Worm (Caenorhabditis elegans): Measurements from ENCODE around the gene gon-1.
A peak's percentile ranks its signal among the peaks of the same experiment; 100 is the strongest.

The gon-1 gene

DNA sequence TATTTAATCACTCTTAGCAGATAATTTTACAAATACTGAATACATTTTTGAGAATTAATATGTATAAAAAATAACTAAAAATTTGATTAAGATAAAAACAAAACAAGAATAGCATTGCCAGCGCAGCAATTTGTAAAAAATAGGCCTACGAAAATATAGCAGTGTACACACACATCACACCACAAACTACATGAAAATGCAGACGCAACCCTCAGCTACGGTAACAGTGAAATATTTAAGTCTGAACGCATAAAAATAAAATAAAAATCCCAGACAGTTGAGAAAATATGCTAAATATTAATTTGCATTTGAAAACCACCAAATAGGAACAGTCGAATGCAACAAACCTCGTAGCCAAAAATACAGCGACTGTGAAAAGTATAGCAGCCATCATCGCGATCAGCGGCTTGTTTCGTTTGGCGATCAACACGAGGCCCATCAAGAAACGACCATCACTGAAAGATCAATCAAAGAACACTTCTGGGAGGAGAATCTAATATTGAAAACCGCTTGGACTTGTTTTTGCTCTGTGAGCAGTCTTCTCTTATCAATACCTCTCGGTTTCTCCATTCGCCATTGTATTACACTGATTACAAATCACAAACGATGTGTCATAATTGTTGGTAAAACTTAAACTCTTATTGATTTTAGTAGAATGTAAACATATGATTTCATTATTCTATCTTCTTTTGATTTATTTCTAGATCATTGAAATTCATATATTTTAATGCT lies 45.4 kb upstream of the gon-1 start, which contains the start of gene pyp-1 (continued):
- TF ChIP-seq hif-1 (tag; optimal IDR thresholded peaks at IDR 0.05) (peak in 1 of 2 experiments; percentile 13), dpl-1 (GFP tag; optimal IDR thresholded peaks at IDR 0.05) (peak; percentile 5), lir-3 (tag; optimal IDR thresholded peaks at IDR 0.05) (no peak), nhr-11 (tag; optimal IDR thresholded peaks at IDR 0.05) (peak; percentile 30), dmd-8 (GFP tag; IDR thresholded peaks at IDR 0.05) (no peak), zip-2 (tag; optimal IDR thresholded peaks at IDR 0.05) (no peak), mxl-2 (GFP tag; conservative IDR thresholded peaks at IDR 0.05) (no peak), zfp-2 (tag; optimal IDR thresholded peaks at IDR 0.05) (no peak), tag-97 (GFP tag; IDR thresholded peaks at IDR 0.05) (no peak), mxl-3 (GFP tag; optimal IDR thresholded peaks at IDR 0.05) (no peak), F10B5.3 (tag; optimal IDR thresholded peaks at IDR 0.05) (no peak), R02D3.7 (tag; optimal IDR thresholded peaks at IDR 0.05) (no peak), zag-1 (tag; optimal IDR thresholded peaks at IDR 0.05) (no peak), F37D6.2 (tag; optimal IDR thresholded peaks at IDR 0.05) (no peak), lin-1 (GFP tag; IDR thresholded peaks at IDR 0.05) (no peak), aly-2 (tag; optimal IDR thresholded peaks at IDR 0.05) (no peak), dmd-9 (GFP tag; IDR thresholded peaks at IDR 0.05) (no peak), zip-11 (GFP tag; IDR thresholded peaks at IDR 0.05) (no peak), lim-7 (GFP tag; IDR thresholded peaks at IDR 0.05) (no peak), Y48G9A.11 (GFP tag; IDR thresholded peaks at IDR 0.05) (0 out of 2 replicates have a peak, but pooled peaks have one; percentile 20), duxl-1 (tag; optimal IDR thresholded peaks at IDR 0.05; ENCODE audit: poor library complexity) (no peak), nhr-48 (tag; optimal IDR thresholded peaks at IDR 0.05) (no peak)

- TF ChIP-seq saeg-2 (GFP tag; IDR thresholded peaks at IDR 0.05) = no peak
- TF ChIP-seq set-16 (GFP tag; IDR thresholded peaks at IDR 0.05) = no peak
- peak; percentile 77 for TF ChIP-seq nhr-102 (tag; optimal IDR thresholded peaks at IDR 0.05)
- no peak for TF ChIP-seq php-3 (GFP tag; IDR thresholded peaks at IDR 0.05)
- peak; percentile 51 for TF ChIP-seq unc-130 (GFP tag; optimal IDR thresholded peaks at IDR 0.05)
- TF ChIP-seq hlh-30 (tag; optimal IDR thresholded peaks at IDR 0.05; ENCODE audit: insufficient read depth) = peak; percentile 9
- TF ChIP-seq daf-19 (GFP tag; conservative IDR thresholded peaks at IDR 0.05) = peak; percentile 73; the same call in 1 of the 2 replicates
- TF ChIP-seq spr-1 (tag; optimal IDR thresholded peaks at IDR 0.05) = peak; percentile 13
- TF ChIP-seq nhr-42 (GFP tag; IDR thresholded peaks at IDR 0.05) = 0 out of 2 replicates have a peak, but pooled peaks have one; percentile 41
- TF ChIP-seq D1046.2 (GFP tag; IDR thresholded peaks at IDR 0.05) = no peak
- peak; percentile 56 for TF ChIP-seq rbr-2 (tag; optimal IDR thresholded peaks at IDR 0.05)
- no peak for TF ChIP-seq nhr-10 (tag; optimal IDR thresholded peaks at IDR 0.05)
- peak in 1 of 2 experiments; percentile 69 for TF ChIP-seq lsy-2 (tag; optimal IDR thresholded peaks at IDR 0.05)
- TF ChIP-seq attf-4 (tag; optimal IDR thresholded peaks at IDR 0.05) = no peak
- peak; percentile 87 for TF ChIP-seq dve-1 (tag; optimal IDR thresholded peaks at IDR 0.05; ENCODE audit: insufficient read depth)
- no peak for TF ChIP-seq R02D3.7 (tag; optimal IDR thresholded peaks at IDR 0.05)
- TF ChIP-seq Y48G9A.11 (GFP tag; IDR thresholded peaks at IDR 0.05) = no peak
- TF ChIP-seq nhr-48 (tag; optimal IDR thresholded peaks at IDR 0.05) = peak; percentile 53
- TF ChIP-seq pha-4 (GFP tag; IDR thresholded peaks at IDR 0.05) = 0 out of 2 replicates have a peak, but pooled peaks have one; percentile 51
- peak; percentile 15 for TF ChIP-seq pha-4 (tag; optimal IDR thresholded peaks at IDR 0.05)
- TF ChIP-seq lir-3 (tag; optimal IDR thresholded peaks at IDR 0.05) = no peak
- TF ChIP-seq ceh-20 (GFP tag; IDR thresholded peaks at IDR 0.05) = 0 out of 2 replicates have a peak, but pooled peaks have one; percentile 24
- 0 out of 2 replicates have a peak, but pooled peaks have one; percentile 43 for TF ChIP-seq snpc-1.2 (GFP tag; IDR thresholded peaks at IDR 0.05)
- 0 out of 4 replicates have a peak, but pooled peaks of 1 of the 2 experiments have one; percentile 27 for TF ChIP-seq madf-5 (GFP tag; IDR thresholded peaks at IDR 0.05)
- TF ChIP-seq T26A8.4 (GFP tag; IDR thresholded peaks at IDR 0.05) = peak; percentile 75
- peak; percentile 92 for TF ChIP-seq zfp-3 (GFP tag; conservative IDR thresholded peaks at IDR 0.05)
- peak; percentile 52 for TF ChIP-seq dpl-1 (GFP tag; optimal IDR thresholded peaks at IDR 0.05)
- TF ChIP-seq Y105C5A.15 (GFP tag; IDR thresholded peaks at IDR 0.05) = 0 out of 2 replicates have a peak, but pooled peaks have one; percentile 18
- TF ChIP-seq mep-1 (tag; optimal IDR thresholded peaks at IDR 0.05) = peak; percentile 80
- no peak for TF ChIP-seq ceh-62 (tag; optimal IDR thresholded peaks at IDR 0.05)
- TF ChIP-seq mes-2 (tag; optimal IDR thresholded peaks at IDR 0.05; ENCODE audit: poor library complexity, severe bottlenecking) = peak; percentile 57
- no peak for TF ChIP-seq zip-11 (GFP tag; IDR thresholded peaks at IDR 0.05)
Measured at ce11 chrIV:9994895-9995394, 41.7 kb upstream of the gon-1 start, which contains the start of gene uba-1. TSS of gene uba-1 (minus strand) at chrIV:9994945.
